Worm (Caenorhabditis elegans) whole organism, L1 larva: Measurements from ENCODE around the gene gfat-1.

Source experiments
- C16A3.4 ChIP-seq: fragments of 150-350 bp; optimal IDR thresholded peaks from 2 replicates; lab custom pipeline; 2014; ENCODE audit warnings: missing biosample characterization, missing genetic modification characterization
- F16B12.6 ChIP-seq: fragments of 150-350 bp; optimal IDR thresholded peaks from 2 replicates; lab custom pipeline; 2014; ENCODE audit warnings: missing biosample characterization, missing genetic modification characterization
- Y116A8C.19 ChIP-seq: sonication (generic microtip); optimal IDR thresholded peaks from 2 replicates; lab custom pipeline; 2016; ENCODE audit warnings: missing compliant biosample characterization, missing genetic modification characterization, borderline replicate concordance
- aha-1 ChIP-seq: fragments of 150-350 bp; optimal IDR thresholded peaks from 2 replicates; lab custom pipeline; 2014; ENCODE audit warnings: missing biosample characterization, missing genetic modification characterization
- alr-1 ChIP-seq: fragments of 200-800 bp; sonication (Bioruptor generic); optimal IDR thresholded peaks from 2 replicates; lab custom pipeline; 2018; ENCODE audit warnings: borderline replicate concordance, mild to moderate bottlenecking, missing genetic modification characterization, missing compliant biosample characterization
- aly-2 ChIP-seq: fragments of 150-350 bp; optimal IDR thresholded peaks from 2 replicates; lab custom pipeline; 2014; ENCODE audit warnings: missing biosample characterization, missing genetic modification characterization
- blmp-1 ChIP-seq: fragments of 150-350 bp; optimal IDR thresholded peaks from 2 replicates; lab custom pipeline; 2014; ENCODE audit warnings: missing biosample characterization, missing genetic modification characterization
- ceh-63 ChIP-seq: fragments of 200-800 bp; sonication (Bioruptor generic); optimal IDR thresholded peaks from 2 replicates; lab custom pipeline; 2018; ENCODE audit warnings: mild to moderate bottlenecking, missing genetic modification characterization, missing compliant biosample characterization
- ceh-8 ChIP-seq: fragments of 200-800 bp; sonication (Bioruptor generic); optimal IDR thresholded peaks from 2 replicates; lab custom pipeline; 2018; ENCODE audit warnings: mild to moderate bottlenecking, missing genetic modification characterization, moderate library complexity, missing compliant biosample characterization
- ceh-82 ChIP-seq, 3 experiments: fragments of 150-350 bp in 1 of 3; sonication (generic microtip) in 2 of 3; optimal IDR thresholded peaks; 2 replicates each; lab custom pipeline; 2014 to 2017; ENCODE audit warnings: missing biosample characterization in 3 of 3, missing genetic modification characterization in 3 of 3
- ceh-90 ChIP-seq: sonication (generic microtip); optimal IDR thresholded peaks from 2 replicates; lab custom pipeline; 2016; ENCODE audit warnings: missing genetic modification characterization, missing compliant biosample characterization
- dsc-1 ChIP-seq: sonication (generic microtip); optimal IDR thresholded peaks from 2 replicates; lab custom pipeline; 2016; ENCODE audit warnings: mild to moderate bottlenecking, missing genetic modification characterization, missing compliant biosample characterization
- efl-3 ChIP-seq: fragments of 200-800 bp; sonication (Bioruptor generic); optimal IDR thresholded peaks from 2 replicates; lab custom pipeline; 2018; ENCODE audit warnings: mild to moderate bottlenecking, missing genetic modification characterization, missing compliant biosample characterization
- egl-27 ChIP-seq, 2 experiments: fragments of 150-350 bp in 1 of 2; sonication (generic microtip); optimal IDR thresholded peaks; 3 replicates each; lab custom pipeline; 2017 to 2018; ENCODE audit warnings: missing biosample characterization in 2 of 2, missing genetic modification characterization in 2 of 2, missing genetic modification reagents in 2 of 2
- elt-3 ChIP-seq, 6 experiments: fragments of 150-350 bp in 1 of 6; sonication (generic microtip); optimal IDR thresholded peaks; 2 replicates each; lab custom pipeline; 2017 to 2018; ENCODE audit warnings: missing biosample characterization in 6 of 6, missing genetic modification characterization in 6 of 6, inconsistent platforms in 1 of 6
- ets-5 ChIP-seq: fragments of 200-800 bp; sonication (Bioruptor generic); IDR thresholded peaks from 2 replicates; pipeline ENCODE4 v1.3.6; 2022; ENCODE audit warnings: missing genetic modification characterization, missing compliant biosample characterization
- fkh-4 ChIP-seq: sonication (generic microtip); optimal IDR thresholded peaks from 2 replicates; lab custom pipeline; 2016; ENCODE audit warnings: missing compliant biosample characterization, missing genetic modification characterization, borderline replicate concordance
- fkh-8 ChIP-seq: sonication (generic microtip); optimal IDR thresholded peaks from 2 replicates; lab custom pipeline; 2016; ENCODE audit warnings: mild to moderate bottlenecking, missing genetic modification characterization, missing compliant biosample characterization
- fos-1 ChIP-seq: fragments of 150-350 bp; optimal IDR thresholded peaks from 2 replicates; lab custom pipeline; 2014; ENCODE audit warnings: missing biosample characterization, missing genetic modification characterization
- hlh-17 ChIP-seq: fragments of 200-800 bp; sonication (Bioruptor generic); optimal IDR thresholded peaks from 2 replicates; lab custom pipeline; 2018; ENCODE audit warnings: missing genetic modification characterization, mild to moderate bottlenecking, missing compliant biosample characterization, moderate library complexity, borderline replicate concordance
- hpl-2 ChIP-seq: fragments of 150-350 bp; optimal IDR thresholded peaks from 2 replicates; lab custom pipeline; 2014; ENCODE audit warnings: missing biosample characterization, missing genetic modification reagents, missing genetic modification characterization
- isw-1 ChIP-seq: fragments of 200-800 bp; sonication (Bioruptor generic); IDR thresholded peaks from 2 replicates; pipeline ENCODE4 v1.3.6; 2022; ENCODE audit warnings: missing genetic modification characterization, missing compliant biosample characterization
- lin-39 ChIP-seq: fragments of 150-350 bp; optimal IDR thresholded peaks from 2 replicates; lab custom pipeline; 2014; ENCODE audit warnings: missing biosample characterization, missing genetic modification reagents, missing genetic modification characterization
- lsy-2 ChIP-seq, 2 experiments: fragments of 150-350 bp; optimal IDR thresholded peaks; 2 replicates each; lab custom pipeline; 2014; ENCODE audit warnings: missing biosample characterization in 2 of 2, missing genetic modification characterization in 2 of 2
- mab-9 ChIP-seq: fragments of 200-800 bp; sonication (Bioruptor generic); IDR thresholded peaks from 2 replicates; pipeline ENCODE4 v1.3.6; 2022; ENCODE audit warnings: missing genetic modification reagents, missing genetic modification characterization, missing compliant biosample characterization
- mdl-1 ChIP-seq, 2 experiments: fragments of 150-350 bp; optimal IDR thresholded peaks; 2 replicates each; lab custom pipeline; 2014 to 2017; ENCODE audit warnings: missing biosample characterization in 2 of 2, missing genetic modification characterization in 2 of 2, inconsistent platforms in 1 of 2
- mep-1 ChIP-seq: fragments of 150-350 bp; optimal IDR thresholded peaks from 2 replicates; lab custom pipeline; 2014; ENCODE audit warnings: missing biosample characterization, missing genetic modification characterization
- nhr-11 ChIP-seq: fragments of 150-350 bp; optimal IDR thresholded peaks from 2 replicates; lab custom pipeline; 2014; ENCODE audit warnings: missing biosample characterization, missing genetic modification characterization
- nhr-12 ChIP-seq: sonication (generic microtip); optimal IDR thresholded peaks from 2 replicates; lab custom pipeline; 2017; ENCODE audit warnings: missing biosample characterization, missing genetic modification characterization
- nhr-237 ChIP-seq: fragments of 150-350 bp; optimal IDR thresholded peaks from 2 replicates; lab custom pipeline; 2014; ENCODE audit warnings: missing biosample characterization, missing genetic modification characterization
- nhr-28 ChIP-seq: fragments of 150-350 bp; optimal IDR thresholded peaks from 2 replicates; lab custom pipeline; 2014; ENCODE audit warnings: missing biosample characterization, missing genetic modification characterization
- nhr-76 ChIP-seq: sonication (generic microtip); optimal IDR thresholded peaks from 2 replicates; lab custom pipeline; 2017; ENCODE audit warnings: missing biosample characterization, missing genetic modification characterization
- nhr-84 ChIP-seq: sonication (generic microtip); optimal IDR thresholded peaks from 2 replicates; lab custom pipeline; 2017; ENCODE audit warnings: missing biosample characterization, missing genetic modification characterization
- pag-3 ChIP-seq: sonication (generic microtip); optimal IDR thresholded peaks from 2 replicates; lab custom pipeline; 2017; ENCODE audit warnings: missing genetic modification characterization, mild to moderate bottlenecking, missing compliant biosample characterization, antibody characterized with exemption, borderline replicate concordance; ENCODE audit not compliant: insufficient read depth
- pax-3 ChIP-seq: fragments of 200-800 bp; sonication (Bioruptor generic); optimal IDR thresholded peaks from 2 replicates; lab custom pipeline; 2018; ENCODE audit warnings: mild to moderate bottlenecking, missing genetic modification characterization, moderate library complexity, missing compliant biosample characterization
- rnt-1 ChIP-seq: sonication (generic microtip); optimal IDR thresholded peaks from 2 replicates; lab custom pipeline; 2016; ENCODE audit warnings: mild to moderate bottlenecking, missing genetic modification characterization, moderate library complexity, missing compliant biosample characterization
- skn-1 ChIP-seq: fragments of 150-350 bp; optimal IDR thresholded peaks from 2 replicates; lab custom pipeline; 2014; ENCODE audit warnings: missing biosample characterization, missing genetic modification characterization
- snpc-4 ChIP-seq: fragments of 150-350 bp; optimal IDR thresholded peaks from 2 replicates; lab custom pipeline; 2014; ENCODE audit warnings: missing biosample characterization, missing genetic modification characterization
- sptf-1 ChIP-seq: fragments of 150-350 bp; optimal IDR thresholded peaks from 2 replicates; lab custom pipeline; 2014; ENCODE audit warnings: missing biosample characterization, missing genetic modification characterization
- sup-37 ChIP-seq: fragments of 200-800 bp; sonication (Bioruptor generic); optimal IDR thresholded peaks from 2 replicates; lab custom pipeline; 2018; ENCODE audit warnings: mild to moderate bottlenecking, missing genetic modification characterization, missing compliant biosample characterization
- tlp-1 ChIP-seq: fragments of 150-350 bp; optimal IDR thresholded peaks from 2 replicates; lab custom pipeline; 2014; ENCODE audit warnings: missing biosample characterization, missing genetic modification characterization
- unc-130 ChIP-seq: fragments of 150-350 bp; optimal IDR thresholded peaks from 2 replicates; lab custom pipeline; 2017; ENCODE audit warnings: missing biosample characterization, missing genetic modification characterization, inconsistent platforms
- unc-30 ChIP-seq: sonication (generic microtip); optimal IDR thresholded peaks from 2 replicates; lab custom pipeline; 2017; ENCODE audit warnings: missing biosample characterization, missing genetic modification characterization
- unc-62 ChIP-seq: fragments of 150-350 bp; optimal IDR thresholded peaks from 2 replicates; lab custom pipeline; 2014; ENCODE audit warnings: missing biosample characterization, missing genetic modification reagents, missing genetic modification characterization
- unc-98 ChIP-seq: fragments of 200-800 bp; sonication (Bioruptor generic); IDR thresholded peaks from 2 replicates; pipeline ENCODE4 v1.3.6; 2022; ENCODE audit warnings: missing genetic modification characterization, missing compliant biosample characterization
- zip-4 ChIP-seq: fragments of 200-800 bp; sonication (Bioruptor generic); optimal IDR thresholded peaks from 2 replicates; lab custom pipeline; 2018; ENCODE audit warnings: mild to moderate bottlenecking, missing genetic modification characterization, moderate library complexity, missing compliant biosample characterization
- ztf-11 ChIP-seq, 2 experiments: sonication (generic microtip); optimal IDR thresholded peaks; 2 replicates each; lab custom pipeline; 2016 to 2017; ENCODE audit warnings: missing genetic modification characterization in 2 of 2, missing biosample characterization in 1 of 2, missing compliant biosample characterization in 1 of 2

The gfat-1 gene

ce11 chrII:11632689-11633088 is 37.5 kb upstream of the gfat-1 start (continued):
- no peak for TF ChIP-seq Y116A8C.19
- peak; percentile 57 for TF ChIP-seq fkh-8 (tag; lab: Kevin White, UChicago)
- no peak for TF ChIP-seq hlh-17 (GFP tag; lab: Kevin White, UChicago)
- no peak for TF ChIP-seq pax-3
- TF ChIP-seq ztf-11 (tag; optimal IDR thresholded peaks at IDR 0.05; lab: Kevin White, UChicago) = no peak
- peak; percentile 49 for TF ChIP-seq rnt-1 (tag; lab: Kevin White, UChicago)
- TF ChIP-seq mdl-1 (tag; optimal IDR thresholded peaks at IDR 0.05; lab: Kevin White, UChicago) = peak in 1 of 2 experiments; percentile 33
- TF ChIP-seq hpl-2 (GFP tag; lab: Kevin White, UChicago) = no peak
- TF ChIP-seq nhr-84 (tag; lab: Kevin White, UChicago) = no peak
- no peak for TF ChIP-seq mab-9 (GFP tag; lab: Robert Waterston, UW)
- no peak for TF ChIP-seq efl-3
- TF ChIP-seq tlp-1 (tag; lab: Kevin White, UChicago) = no peak
- no peak for TF ChIP-seq aly-2
- TF ChIP-seq ceh-63 = no peak
- TF ChIP-seq zip-4 (GFP tag; lab: Kevin White, UChicago) = no peak
- TF ChIP-seq nhr-76 (tag; lab: Kevin White, UChicago) = no peak
- TF ChIP-seq isw-1 = no peak
- no peak for TF ChIP-seq fkh-4 (tag; lab: Kevin White, UChicago)
- TF ChIP-seq nhr-237 (tag; lab: Kevin White, UChicago) = no peak
- TF ChIP-seq nhr-11 = no peak
- TF ChIP-seq ceh-8 = no peak
- TF ChIP-seq C16A3.4 (tag; lab: Kevin White, UChicago) = peak; percentile 17
- no peak for TF ChIP-seq sup-37
- no peak for TF ChIP-seq ceh-90
- TF ChIP-seq nhr-28 (tag; lab: Kevin White, UChicago) = no peak
- TF ChIP-seq unc-30 (tag; lab: Kevin White, UChicago) = no peak
- TF ChIP-seq sptf-1 (tag; lab: Kevin White, UChicago) = no peak
- no peak for TF ChIP-seq unc-62 (GFP tag; lab: Kevin White, UChicago)
- no peak for TF ChIP-seq unc-98 (GFP tag; lab: Robert Waterston, UW)
- no peak for TF ChIP-seq alr-1 (tag; lab: Kevin White, UChicago)
- peak; percentile 22 for TF ChIP-seq unc-130 (tag; lab: Kevin White, UChicago)
- TF ChIP-seq aha-1 = no peak
- no peak for TF ChIP-seq ets-5 (GFP tag; lab: Robert Waterston, UW)
- TF ChIP-seq nhr-12 (tag; lab: Kevin White, UChicago) = no peak
- TF ChIP-seq blmp-1 (tag; lab: Kevin White, UChicago) = peak; percentile 59
- TF ChIP-seq lin-39 (tag; lab: Kevin White, UChicago) = no peak
- peak; percentile 16 for TF ChIP-seq mep-1 (tag; lab: Kevin White, UChicago)
- TF ChIP-seq egl-27 (tag; optimal IDR thresholded peaks at IDR 0.05; lab: Kevin White, UChicago) = peak; percentile 4 to 10
- TF ChIP-seq dsc-1 (tag; lab: Kevin White, UChicago) = peak; percentile 13
- peak; percentile 44 for TF ChIP-seq skn-1 (tag; lab: Kevin White, UChicago)
- no peak for TF ChIP-seq pag-3 (tag; lab: Kevin White, UChicago)
- peak; percentile 37 for TF ChIP-seq fos-1 (tag; lab: Kevin White, UChicago)
- TF ChIP-seq F16B12.6 (tag; lab: Kevin White, UChicago) = no peak
- TF ChIP-seq elt-3 (tag; optimal IDR thresholded peaks at IDR 0.05; lab: Kevin White, UChicago) = peak in 3 of 6 experiments; percentile 47 to 51 (median 49)
- TF ChIP-seq snpc-4 (tag; lab: Kevin White, UChicago) = no peak
- peak in 2 of 3 experiments; percentile 48 to 73 for TF ChIP-seq ceh-82 (tag; optimal IDR thresholded peaks at IDR 0.05; lab: Kevin White, UChicago)
- TF ChIP-seq lsy-2 (tag; optimal IDR thresholded peaks at IDR 0.05; lab: Kevin White, UChicago) = peak; percentile 15 to 57
